Worm (Caenorhabditis elegans) whole organism, midembryonic: ENCODE data around the gene ikke-1.

Experiments used
- T22C8.4 ChIP-seq: fragments of 200-800 bp; sonication (Bioruptor generic); IDR thresholded peaks from 2 replicates; pipeline ENCODE4 v1.3.6; 2022; ENCODE audit warnings: missing genetic modification characterization, missing compliant biosample characterization
- cog-1 ChIP-seq: sonication (generic microtip); optimal IDR thresholded peaks from 2 replicates; lab custom pipeline; 2016; ENCODE audit warnings: missing genetic modification characterization, missing compliant biosample characterization
- flt-1 ChIP-seq: fragments of 200-800 bp; sonication (Bioruptor generic); IDR thresholded peaks from 2 replicates; pipeline ENCODE4 v1.3.6; 2022; ENCODE audit warnings: missing genetic modification characterization, missing compliant biosample characterization
- klf-2 ChIP-seq: fragments of 200-800 bp; sonication (Bioruptor generic); conservative IDR thresholded peaks from 2 replicates; pipeline ENCODE4 v1.3.6; 2022; ENCODE audit warnings: missing genetic modification reagents, missing genetic modification characterization, missing compliant biosample characterization
- med-1 ChIP-seq: sonication (generic microtip); optimal IDR thresholded peaks from 2 replicates; lab custom pipeline; 2017; ENCODE audit warnings: missing genetic modification characterization, mild to moderate bottlenecking, missing compliant biosample characterization, antibody characterized with exemption, missing genetic modification reagents; ENCODE audit not compliant: insufficient read depth
- ref-1 ChIP-seq: fragments of 200-800 bp; sonication (Bioruptor generic); conservative IDR thresholded peaks from 2 replicates; pipeline ENCODE4 v1.3.6; 2022; ENCODE audit warnings: missing genetic modification reagents, missing genetic modification characterization, missing compliant biosample characterization
- tab-1 ChIP-seq: fragments of 200-800 bp; sonication (Bioruptor generic); IDR thresholded peaks from 2 replicates; pipeline ENCODE4 v1.3.6; 2022; ENCODE audit warnings: missing genetic modification characterization, missing compliant biosample characterization
- ztf-23 ChIP-seq: fragments of 200-800 bp; sonication (Bioruptor generic); IDR thresholded peaks from 2 replicates; pipeline ENCODE4 v1.3.6; 2022; ENCODE audit warnings: missing genetic modification reagents, missing genetic modification characterization, missing compliant biosample characterization
- ztf-29 ChIP-seq: fragments of 200-800 bp; sonication (Bioruptor generic); IDR thresholded peaks from 2 replicates; pipeline ENCODE4 v1.3.6; 2022; ENCODE audit warnings: missing genetic modification reagents, missing genetic modification characterization, missing compliant biosample characterization

DNA sequence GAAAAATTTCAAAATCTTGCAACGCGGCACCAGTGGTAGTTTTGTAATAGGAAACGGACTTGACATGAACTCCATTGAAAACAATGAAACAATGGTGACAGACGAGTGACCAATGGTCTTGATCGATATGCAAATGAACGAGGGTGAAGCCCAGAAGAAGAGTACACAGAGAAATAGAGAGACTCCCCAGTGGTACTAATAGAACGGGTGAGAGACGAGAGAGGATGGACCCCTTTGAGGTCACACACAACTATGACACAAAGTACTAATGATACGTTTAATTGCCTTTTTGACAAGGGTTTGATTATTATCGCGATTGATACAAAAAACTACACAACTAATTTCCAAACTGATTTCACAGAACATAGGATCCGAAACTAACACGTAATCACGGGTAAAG, 40.5 kb downstream of the ikke-1 start, which contains the start of gene F59B2.8:
- TF ChIP-seq T22C8.4 (GFP tag; lab: Robert Waterston, UW) (no peak), cog-1 (tag; lab: Kevin White, UChicago) (no peak), flt-1 (0 out of 2 replicates have a peak, but pooled peaks have one; percentile 54), klf-2 (GFP tag; lab: Robert Waterston, UW) (no peak), tab-1 (GFP tag; lab: Robert Waterston, UW) (no peak), ref-1 (GFP tag; lab: Robert Waterston, UW) (no peak), ztf-23 (no peak), ztf-29 (GFP tag; lab: Robert Waterston, UW) (peak; percentile 23; the same call in 1 of the 2 replicates), med-1 (GFP tag; lab: Kevin White, UChicago) (no peak)
